Fruit fly (Drosophila melanogaster) whole organism, pupa: ENCODE results near the gene CG3630.

Source experiments
- CG10348 ChIP-seq: fragments of 200-800 bp; sonication (Bioruptor generic); IDR thresholded peaks from 2 replicates; pipeline ENCODE4 v1.3.6; 2022; ENCODE audit warnings: missing biosample characterization, missing genetic modification characterization
- CG12605 ChIP-seq: fragments of 200-800 bp; sonication (Bioruptor generic); IDR thresholded peaks from 2 replicates; pipeline ENCODE4 v1.3.6; 2022; ENCODE audit warnings: missing biosample characterization, missing genetic modification characterization
- CG13204 ChIP-seq: fragments of 200-800 bp; sonication (Bioruptor generic); optimal IDR thresholded peaks from 2 replicates; lab custom pipeline; 2018; ENCODE audit warnings: missing biosample characterization, mild to moderate bottlenecking, missing genetic modification characterization, moderate library complexity
- CG14655 ChIP-seq: fragments of 200-800 bp; sonication (Bioruptor generic); optimal IDR thresholded peaks from 3 replicates; lab custom pipeline; 2017; ENCODE audit warnings: mild to moderate bottlenecking, missing biosample characterization, missing genetic modification reagents, missing genetic modification characterization
- CG15710 ChIP-seq: fragments of 200-800 bp; sonication (Bioruptor generic); optimal IDR thresholded peaks from 2 replicates; lab custom pipeline; 2018; ENCODE audit warnings: missing biosample characterization, mild to moderate bottlenecking, missing genetic modification characterization, moderate library complexity
- CG17806 ChIP-seq: fragments of 200-800 bp; sonication (Bioruptor generic); optimal IDR thresholded peaks from 2 replicates; lab custom pipeline; 2018; ENCODE audit warnings: missing biosample characterization, mild to moderate bottlenecking, missing genetic modification characterization, moderate library complexity
- CG32121 ChIP-seq: fragments of 200-800 bp; sonication (Bioruptor generic); IDR thresholded peaks from 2 replicates; pipeline ENCODE4 v1.3.6; 2022; ENCODE audit warnings: missing biosample characterization, missing genetic modification characterization
- CG34367 ChIP-seq: fragments of 200-800 bp; sonication (Bioruptor generic); optimal IDR thresholded peaks from 2 replicates; lab custom pipeline; 2018; ENCODE audit warnings: missing biosample characterization, mild to moderate bottlenecking, missing genetic modification characterization
- CG4496 ChIP-seq: fragments of 200-800 bp; sonication (Bioruptor generic); IDR thresholded peaks from 3 replicates; pipeline ENCODE4 v1.3.6; 2022; ENCODE audit warnings: missing biosample characterization, missing genetic modification characterization
- CG8159 ChIP-seq: fragments of 200-800 bp; sonication (Bioruptor generic); optimal IDR thresholded peaks from 3 replicates; lab custom pipeline; 2018; ENCODE audit warnings: missing biosample characterization, mild to moderate bottlenecking, missing genetic modification characterization, moderate library complexity
- CG8301 ChIP-seq: fragments of 200-800 bp; sonication (Bioruptor generic); optimal IDR thresholded peaks from 2 replicates; lab custom pipeline; 2018; ENCODE audit warnings: missing biosample characterization, mild to moderate bottlenecking, missing genetic modification characterization
- CG9948 ChIP-seq: fragments of 200-800 bp; sonication (Bioruptor generic); optimal IDR thresholded peaks from 2 replicates; lab custom pipeline; 2018; ENCODE audit warnings: missing biosample characterization, mild to moderate bottlenecking, missing genetic modification characterization, moderate library complexity
- D1 ChIP-seq: fragments of 200-800 bp; sonication (Bioruptor generic); optimal IDR thresholded peaks from 2 replicates; lab custom pipeline; 2018; ENCODE audit warnings: missing biosample characterization, mild to moderate bottlenecking, missing genetic modification characterization, moderate library complexity
- EcR ChIP-seq: fragments of 200-800 bp; sonication (Bioruptor generic); optimal IDR thresholded peaks from 3 replicates; lab custom pipeline; 2019; ENCODE audit warnings: missing biosample characterization, missing genetic modification characterization, mild to moderate bottlenecking, moderate library complexity, missing genetic modification reagents
- Ets98B ChIP-seq: fragments of 200-800 bp; sonication (Bioruptor generic); IDR thresholded peaks from 2 replicates; pipeline ENCODE4 v1.3.6; 2022; ENCODE audit warnings: missing biosample characterization, missing genetic modification characterization
- Pif1A ChIP-seq: fragments of 200-800 bp; sonication (Bioruptor generic); optimal IDR thresholded peaks from 3 replicates; lab custom pipeline; 2016; ENCODE audit warnings: missing biosample characterization, missing genetic modification characterization
- Pif1B ChIP-seq: fragments of 200-800 bp; sonication (Bioruptor generic); optimal IDR thresholded peaks from 3 replicates; lab custom pipeline; 2016; ENCODE audit warnings: missing biosample characterization, missing genetic modification characterization
- Snoo ChIP-seq: fragments of 200-800 bp; sonication (Bioruptor generic); optimal IDR thresholded peaks from 3 replicates; lab custom pipeline; 2017; ENCODE audit warnings: missing biosample characterization, mild to moderate bottlenecking, missing genetic modification characterization, inconsistent platforms
- fd96Ca ChIP-seq: fragments of 200-800 bp; sonication (Bioruptor generic); IDR thresholded peaks from 3 replicates; pipeline ENCODE4 v1.3.6; 2022; ENCODE audit warnings: missing biosample characterization, missing genetic modification characterization
- gl ChIP-seq: fragments of 200-800 bp; sonication (Bioruptor generic); optimal IDR thresholded peaks from 2 replicates; lab custom pipeline; 2018; ENCODE audit warnings: missing biosample characterization, mild to moderate bottlenecking, missing genetic modification characterization
- rn ChIP-seq: fragments of 200-800 bp; sonication (Bioruptor generic); IDR thresholded peaks from 2 replicates; pipeline ENCODE4 v1.3.6; 2022; ENCODE audit warnings: missing biosample characterization, missing genetic modification characterization

The CG3630 gene

DNA sequence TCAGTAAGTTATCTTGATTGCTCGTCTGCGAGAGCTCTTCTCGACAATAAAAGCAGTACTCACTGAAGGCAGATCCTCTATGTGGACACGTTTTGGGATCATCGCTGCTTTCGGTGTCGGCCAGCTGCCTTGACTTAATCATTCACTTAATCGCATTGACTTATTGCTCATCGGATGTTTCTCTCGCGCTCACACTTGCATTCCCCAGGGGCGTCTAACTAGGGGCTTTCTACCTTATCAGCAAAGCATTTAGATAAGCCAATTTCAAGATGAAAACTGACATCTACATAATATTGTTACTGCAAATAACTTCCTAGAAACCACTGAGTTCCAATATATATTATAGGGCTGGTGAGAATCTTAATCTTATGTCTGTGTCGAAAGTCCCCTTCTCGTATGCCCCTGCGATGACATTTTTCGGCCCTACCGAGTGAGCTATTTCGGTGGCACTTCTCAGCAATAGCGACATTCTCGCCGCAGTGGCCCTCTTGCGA lies 50.4 kb downstream of the CG3630 start:
- no peak for TF ChIP-seq CG34367 (tag; lab: Kevin White, UChicago)
- TF ChIP-seq EcR, result no peak
- TF ChIP-seq rn (GFP tag; lab: Robert Waterston, UW), result no peak
- no peak for TF ChIP-seq CG9948
- TF ChIP-seq CG15710 (tag; lab: Kevin White, UChicago), result no peak
- TF ChIP-seq CG14655 (GFP tag; lab: Kevin White, UChicago), result peak; percentile 6
- TF ChIP-seq CG17806 (tag; lab: Kevin White, UChicago), result no peak
- no peak for TF ChIP-seq D1 (tag; lab: Kevin White, UChicago)
- no peak for TF ChIP-seq CG13204 (GFP tag; lab: Kevin White, UChicago)
- peak; percentile 8 for TF ChIP-seq Pif1A (GFP tag; lab: Kevin White, UChicago)
- 0 out of 3 replicates have a peak, but pooled peaks have one; percentile 26 for TF ChIP-seq fd96Ca (GFP tag; lab: Robert Waterston, UW)
- no peak for TF ChIP-seq CG12605 (GFP tag; lab: Robert Waterston, UW)
- no peak for TF ChIP-seq CG8301 (tag; lab: Kevin White, UChicago)
- peak; percentile 60 for TF ChIP-seq Ets98B (GFP tag; lab: Robert Waterston, UW)
- no peak for TF ChIP-seq Pif1B
- no peak for TF ChIP-seq gl (tag; lab: Kevin White, UChicago)
- peak; percentile 47 for TF ChIP-seq CG32121 (GFP tag; lab: Robert Waterston, UW)
- TF ChIP-seq Snoo, result no peak
- no peak for TF ChIP-seq CG4496 (GFP tag; lab: Robert Waterston, UW)
- no peak for TF ChIP-seq CG10348 (GFP tag; lab: Robert Waterston, UW)
- TF ChIP-seq CG8159 (tag; lab: Kevin White, UChicago), result no peak

DNA sequence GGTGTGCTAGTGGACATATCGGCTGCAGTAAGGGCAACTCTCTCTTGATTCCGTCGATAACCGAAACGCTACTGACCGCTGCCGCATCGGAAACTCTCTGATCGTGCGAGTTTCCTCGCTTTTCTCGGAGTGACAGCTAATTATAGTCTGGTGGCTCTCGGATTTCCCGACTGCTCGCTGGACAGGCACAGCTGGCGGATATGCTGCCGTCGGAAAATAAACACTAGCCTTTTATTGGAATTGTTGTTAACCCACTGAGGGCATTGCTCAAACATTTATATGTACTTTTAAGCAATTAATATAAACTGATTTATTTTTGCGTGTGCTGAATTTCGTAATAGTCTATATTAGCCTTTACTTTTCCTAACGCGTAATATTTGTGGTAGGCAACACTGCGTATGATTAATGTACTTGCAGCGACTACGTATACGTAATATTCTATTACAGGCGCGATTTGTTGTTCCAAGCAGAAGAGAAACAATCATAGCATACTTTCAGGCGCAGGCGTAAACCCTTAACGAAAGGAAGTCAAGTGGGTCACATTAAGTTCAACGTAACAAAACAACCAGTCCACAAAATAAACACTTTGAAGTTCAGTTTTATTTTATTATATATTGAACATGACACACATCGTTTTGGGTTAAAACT lies 51.9 kb downstream of the CG3630 start, which contains the start of gene SmydA-8:
TSS of gene SmydA-8 (minus strand) at position 51 of the 648 bp plus-strand sequence.
- TF ChIP-seq Pif1A (GFP tag; lab: Kevin White, UChicago), result peak; percentile 16
- no peak for TF ChIP-seq CG9948
- TF ChIP-seq CG15710 (tag; lab: Kevin White, UChicago), result no peak
- TF ChIP-seq EcR, result peak; percentile 17
- TF ChIP-seq CG4496 (GFP tag; lab: Robert Waterston, UW), result 0 out of 3 replicates have a peak, but pooled peaks have one; percentile 51
- TF ChIP-seq, all 21 proteins: peak for 3

DNA sequence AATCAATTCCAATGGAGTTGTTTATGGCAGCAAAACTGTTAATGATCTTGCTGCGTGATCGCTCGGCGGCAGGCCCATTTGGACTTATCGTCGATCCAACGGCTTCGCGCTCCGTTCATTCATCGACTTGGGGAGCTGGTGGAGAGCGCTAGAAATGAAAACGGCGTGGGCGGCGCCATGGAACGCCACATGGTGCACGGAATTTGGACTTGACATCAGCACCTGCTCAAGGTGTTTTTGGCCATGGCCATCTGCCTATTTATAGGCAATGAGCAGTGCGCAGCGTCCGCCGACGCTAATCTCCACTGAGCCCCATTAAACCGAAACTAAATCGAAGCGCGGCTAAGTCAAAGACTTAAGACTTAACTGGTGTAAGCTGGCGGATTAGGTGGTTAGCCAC lies 56.5 kb downstream of the CG3630 start:
- no peak for TF ChIP-seq CG17806 (tag; lab: Kevin White, UChicago)
- TF ChIP-seq CG34367 (tag; lab: Kevin White, UChicago), result no peak
- TF ChIP-seq Snoo, result no peak
- no peak for TF ChIP-seq CG32121 (GFP tag; lab: Robert Waterston, UW)
- no peak for TF ChIP-seq fd96Ca (GFP tag; lab: Robert Waterston, UW)
- TF ChIP-seq CG10348 (GFP tag; lab: Robert Waterston, UW), result no peak
- TF ChIP-seq rn (GFP tag; lab: Robert Waterston, UW), result no peak
- no peak for TF ChIP-seq Pif1A (GFP tag; lab: Kevin White, UChicago)

DNA sequence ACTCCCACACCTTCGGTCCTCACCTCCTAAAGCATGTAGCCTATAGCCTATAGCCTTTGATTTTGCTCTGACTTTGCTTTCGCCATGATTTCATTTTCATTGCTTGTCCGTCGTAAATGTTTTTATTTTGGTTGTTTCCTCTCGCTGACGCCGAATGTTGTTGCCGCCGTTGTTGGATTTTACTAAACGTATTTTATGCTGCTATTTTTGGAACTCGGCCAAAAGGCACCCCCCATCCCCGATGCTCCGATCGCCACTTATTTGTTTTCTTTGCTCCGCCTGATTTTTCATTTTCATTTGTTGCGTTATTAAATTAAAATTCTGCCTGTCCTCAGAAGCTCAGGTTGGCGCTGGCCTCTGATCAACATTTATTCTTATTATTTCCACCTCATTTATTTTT lies 57.2 kb downstream of the CG3630 start:
- TF ChIP-seq gl (tag; lab: Kevin White, UChicago) (no peak), CG4496 (GFP tag; lab: Robert Waterston, UW) (no peak), Snoo (no peak), CG17806 (tag; lab: Kevin White, UChicago) (no peak), D1 (tag; lab: Kevin White, UChicago) (no peak), CG32121 (GFP tag; lab: Robert Waterston, UW) (no peak), rn (GFP tag; lab: Robert Waterston, UW) (no peak), CG9948 (no peak), Pif1A (GFP tag; lab: Kevin White, UChicago) (no peak), CG8301 (tag; lab: Kevin White, UChicago) (no peak), EcR (no peak), CG34367 (tag; lab: Kevin White, UChicago) (no peak), CG13204 (GFP tag; lab: Kevin White, UChicago) (no peak)

DNA sequence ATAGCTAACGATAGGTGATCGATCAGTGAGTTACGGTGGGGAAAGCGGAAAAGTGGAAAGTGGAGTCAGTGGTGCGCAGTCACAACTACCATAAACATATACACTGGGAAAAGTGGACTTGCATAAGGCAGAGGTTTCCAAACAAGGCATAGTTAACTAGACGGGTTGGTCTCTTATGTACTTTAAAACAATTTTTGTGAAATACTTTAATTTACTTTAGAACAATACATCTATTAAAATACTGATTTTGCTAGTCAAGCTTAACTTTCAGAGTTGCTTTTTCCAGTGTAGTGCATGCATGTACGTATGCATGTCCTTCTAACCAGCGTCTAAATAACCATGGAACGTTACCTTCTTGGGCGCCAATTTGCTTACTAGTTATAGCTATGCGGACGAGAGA lies 57.9 kb downstream of the CG3630 start:
- TF ChIP-seq CG8159 (tag; lab: Kevin White, UChicago) (peak; percentile 13), CG4496 (GFP tag; lab: Robert Waterston, UW) (peak; percentile 56; the same call in 1 of the 3 replicates), CG15710 (tag; lab: Kevin White, UChicago) (no peak), CG8301 (tag; lab: Kevin White, UChicago) (peak; percentile 57), Snoo (no peak), Ets98B (GFP tag; lab: Robert Waterston, UW) (peak; percentile 56; the same call in 1 of the 2 replicates), CG9948 (peak; percentile 20), Pif1A (GFP tag; lab: Kevin White, UChicago) (peak; percentile 41), CG12605 (GFP tag; lab: Robert Waterston, UW) (no peak), Pif1B (no peak), CG17806 (tag; lab: Kevin White, UChicago) (peak; percentile 21), gl (tag; lab: Kevin White, UChicago) (no peak), CG10348 (GFP tag; lab: Robert Waterston, UW) (no peak), EcR (no peak), D1 (tag; lab: Kevin White, UChicago) (no peak), CG32121 (GFP tag; lab: Robert Waterston, UW) (no peak), fd96Ca (GFP tag; lab: Robert Waterston, UW) (peak; percentile 44; the same call in 2 of the 3 replicates), CG14655 (GFP tag; lab: Kevin White, UChicago) (peak; percentile 50), CG13204 (GFP tag; lab: Kevin White, UChicago) (no peak), CG34367 (tag; lab: Kevin White, UChicago) (no peak), rn (GFP tag; lab: Robert Waterston, UW) (no peak)
